Fruit fly (Drosophila melanogaster) whole organism, adult: Measurements from ENCODE around the gene CG43338.

Experiments used
- CG11617 ChIP-seq: fragments of 200-800 bp; sonication (Bioruptor generic); optimal IDR thresholded peaks from 2 replicates; lab custom pipeline; 2017; ENCODE audit warnings: mild to moderate bottlenecking, missing biosample characterization, missing genetic modification reagents, missing genetic modification characterization
- CG12768 ChIP-seq: fragments of 200-800 bp; sonication (Bioruptor generic); optimal IDR thresholded peaks from 2 replicates; lab custom pipeline; 2017; ENCODE audit warnings: missing biosample characterization, missing genetic modification characterization, mild to moderate bottlenecking, moderate library complexity, missing genetic modification reagents
- CG14711 ChIP-seq: fragments of 200-800 bp; sonication (Bioruptor generic); optimal IDR thresholded peaks from 2 replicates; lab custom pipeline; 2018; ENCODE audit warnings: missing biosample characterization, mild to moderate bottlenecking, missing genetic modification characterization, moderate library complexity
- CG1620 ChIP-seq: fragments of 200-800 bp; sonication (Bioruptor generic); optimal IDR thresholded peaks from 2 replicates; lab custom pipeline; 2016; ENCODE audit warnings: missing biosample characterization, missing genetic modification characterization
- CG33017 ChIP-seq: fragments of 200-800 bp; sonication (Bioruptor generic); optimal IDR thresholded peaks from 2 replicates; lab custom pipeline; 2018; ENCODE audit warnings: missing biosample characterization, mild to moderate bottlenecking, missing genetic modification characterization, moderate library complexity
- CG5204 ChIP-seq: fragments of 200-800 bp; sonication (Bioruptor generic); optimal IDR thresholded peaks from 2 replicates; lab custom pipeline; 2016; ENCODE audit warnings: missing biosample characterization, missing genetic modification characterization
- CG7045 ChIP-seq: fragments of 200-800 bp; sonication (Bioruptor generic); optimal IDR thresholded peaks from 2 replicates; lab custom pipeline; 2017; ENCODE audit warnings: missing biosample characterization, mild to moderate bottlenecking, missing genetic modification characterization
- CG7101 ChIP-seq: fragments of 200-800 bp; sonication (Bioruptor generic); optimal IDR thresholded peaks from 2 replicates; lab custom pipeline; 2018; ENCODE audit warnings: missing biosample characterization, mild to moderate bottlenecking, missing genetic modification characterization, moderate library complexity
- Clk ChIP-seq: fragments of 200-800 bp; sonication (Bioruptor generic); optimal IDR thresholded peaks from 2 replicates; lab custom pipeline; 2017; ENCODE audit warnings: missing biosample characterization, missing genetic modification characterization
- Crg-1 ChIP-seq: fragments of 200-800 bp; sonication (Bioruptor generic); optimal IDR thresholded peaks from 2 replicates; lab custom pipeline; 2016; ENCODE audit warnings: missing biosample characterization, missing genetic modification characterization
- Hr96 ChIP-seq: fragments of 200-800 bp; sonication (Bioruptor generic); optimal IDR thresholded peaks from 2 replicates; lab custom pipeline; 2016; ENCODE audit warnings: missing biosample characterization, missing genetic modification characterization
- Mnt ChIP-seq: fragments of 200-800 bp; sonication (Bioruptor generic); optimal IDR thresholded peaks from 2 replicates; lab custom pipeline; 2016; ENCODE audit warnings: missing biosample characterization, mild to moderate bottlenecking, missing genetic modification characterization
- bab1 ChIP-seq: fragments of 200-800 bp; sonication (Bioruptor generic); optimal IDR thresholded peaks from 3 replicates; lab custom pipeline; 2019; ENCODE audit warnings: missing biosample characterization, mild to moderate bottlenecking, missing genetic modification characterization, moderate library complexity
- cic ChIP-seq: fragments of 200-800 bp; sonication (Bioruptor generic); optimal IDR thresholded peaks from 2 replicates; lab custom pipeline; 2017; ENCODE audit warnings: missing biosample characterization, mild to moderate bottlenecking, missing genetic modification characterization, moderate library complexity
- cnc ChIP-seq, 2 experiments: fragments of >200 bp; optimal IDR thresholded peaks; 2 replicates each; lab custom pipeline; 2017
- kay ChIP-seq: fragments of 200-800 bp; sonication (Bioruptor generic); peaks from one replicate; lab custom pipeline; 2016; ENCODE audit warnings: missing biosample characterization, missing genetic modification characterization, borderline replicate concordance
- ovo ChIP-seq: fragments of 200-800 bp; sonication (Bioruptor generic); optimal IDR thresholded peaks from 2 replicates; lab custom pipeline; 2016; ENCODE audit warnings: missing biosample characterization, missing genetic modification characterization
- pad ChIP-seq: fragments of 200-800 bp; sonication (Bioruptor generic); optimal IDR thresholded peaks from 3 replicates; lab custom pipeline; 2017; ENCODE audit warnings: missing biosample characterization, missing genetic modification characterization, mild to moderate bottlenecking, moderate library complexity, missing genetic modification reagents
- tj ChIP-seq: fragments of 200-800 bp; sonication (Bioruptor generic); optimal IDR thresholded peaks from 3 replicates; lab custom pipeline; 2017; ENCODE audit warnings: missing biosample characterization, mild to moderate bottlenecking, missing genetic modification characterization, moderate library complexity
- toe ChIP-seq: fragments of 200-800 bp; sonication (Bioruptor generic); optimal IDR thresholded peaks from 2 replicates; lab custom pipeline; 2016; ENCODE audit warnings: missing biosample characterization, missing genetic modification characterization

Gene CG43338

DNA sequence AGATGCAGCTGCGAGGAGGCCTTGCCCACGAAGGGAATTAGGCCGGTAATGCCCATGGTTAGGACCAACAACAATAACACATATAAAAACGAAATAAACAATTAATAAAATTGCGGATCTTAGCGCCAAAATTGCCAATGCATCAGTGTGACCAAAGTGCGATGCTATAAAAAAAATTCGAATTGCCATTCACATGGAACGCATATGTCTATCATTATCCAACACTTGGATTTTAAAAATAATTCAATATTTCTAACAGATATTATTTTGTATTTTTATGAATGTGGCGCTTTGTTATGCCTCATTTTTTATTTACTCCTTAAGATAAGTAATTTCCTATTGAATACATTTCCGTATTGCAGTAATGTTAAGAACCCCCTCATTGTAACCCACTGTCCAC is 10.9 kb upstream of the CG43338 start, which contains the start of gene tos:
Gene tos, minus strand, starts transcription at position 173 of the 400 bp plus-strand sequence.
- TF ChIP-seq cnc (optimal IDR thresholded peaks at IDR 0.05; lab: Kevin White, UChicago) = no peak
- TF ChIP-seq Mnt = no peak
- no peak for TF ChIP-seq Hr96
- no peak for TF ChIP-seq CG11617 (GFP tag; lab: Kevin White, UChicago)
- TF ChIP-seq toe (GFP tag; lab: Kevin White, UChicago) = no peak
- no peak for TF ChIP-seq CG33017 (tag; lab: Kevin White, UChicago)
- no peak for TF ChIP-seq CG7045 (GFP tag; lab: Kevin White, UChicago)
- TF ChIP-seq ovo (GFP tag; lab: Kevin White, UChicago) = no peak
- no peak for TF ChIP-seq pad
- TF ChIP-seq CG5204 (GFP tag; lab: Kevin White, UChicago) = no peak
- TF ChIP-seq tj = no peak
- peak; percentile 24 for TF ChIP-seq kay
- TF ChIP-seq CG14711 = no peak
- peak; percentile 9 for TF ChIP-seq bab1 (GFP tag; lab: Kevin White, UChicago)
- peak; percentile 7 for TF ChIP-seq CG1620 (GFP tag; lab: Kevin White, UChicago)
- peak; percentile 12 for TF ChIP-seq Crg-1
- TF ChIP-seq CG12768 (GFP tag; lab: Kevin White, UChicago) = no peak
- TF ChIP-seq Clk (GFP tag; lab: Kevin White, UChicago) = no peak
- no peak for TF ChIP-seq cic (GFP tag; lab: Kevin White, UChicago)
- peak; percentile 33 for TF ChIP-seq CG7101 (tag; lab: Kevin White, UChicago)

DNA sequence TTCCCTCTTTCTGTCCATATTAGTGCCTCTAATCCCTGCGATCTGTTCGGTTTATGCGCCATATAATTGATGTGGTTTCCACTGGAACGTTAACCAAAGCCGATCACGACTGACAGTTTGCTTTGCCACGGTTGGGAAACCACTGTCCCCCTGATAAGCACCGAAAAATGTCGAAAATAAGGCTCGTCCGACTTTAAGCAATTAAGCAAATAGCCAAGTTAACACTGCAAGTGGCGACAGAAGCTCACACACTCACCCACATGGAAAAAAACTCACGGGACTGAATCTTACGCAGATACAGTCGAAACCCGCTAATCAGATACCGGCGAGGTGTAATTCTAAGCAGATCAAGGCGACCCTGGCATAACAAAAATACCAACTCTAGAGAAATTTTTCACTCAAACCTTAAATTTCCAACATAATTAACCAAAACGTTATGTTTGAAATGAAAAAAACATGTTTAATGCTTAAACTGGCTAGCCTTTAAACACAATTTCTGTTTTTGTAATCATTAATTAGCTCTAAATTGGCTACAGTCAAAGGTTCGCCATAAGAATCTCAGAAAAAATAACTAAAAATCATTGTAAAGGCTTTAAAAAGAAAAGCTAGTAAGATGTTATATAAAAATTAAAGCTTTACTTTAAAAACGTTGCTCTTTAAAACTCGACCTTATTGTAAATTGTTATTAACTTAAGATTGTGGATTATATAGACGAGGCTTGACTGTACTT is 7.0 kb upstream of the CG43338 start:
- TF ChIP-seq CG33017 (tag; lab: Kevin White, UChicago) (no peak), cic (GFP tag; lab: Kevin White, UChicago) (no peak), pad (no peak), kay (peak; percentile 4), Hr96 (no peak), ovo (GFP tag; lab: Kevin White, UChicago) (no peak), CG12768 (GFP tag; lab: Kevin White, UChicago) (peak; percentile 11), Mnt (peak; percentile 10), CG7045 (GFP tag; lab: Kevin White, UChicago) (peak; percentile 54), CG7101 (tag; lab: Kevin White, UChicago) (peak; percentile 17)

DNA sequence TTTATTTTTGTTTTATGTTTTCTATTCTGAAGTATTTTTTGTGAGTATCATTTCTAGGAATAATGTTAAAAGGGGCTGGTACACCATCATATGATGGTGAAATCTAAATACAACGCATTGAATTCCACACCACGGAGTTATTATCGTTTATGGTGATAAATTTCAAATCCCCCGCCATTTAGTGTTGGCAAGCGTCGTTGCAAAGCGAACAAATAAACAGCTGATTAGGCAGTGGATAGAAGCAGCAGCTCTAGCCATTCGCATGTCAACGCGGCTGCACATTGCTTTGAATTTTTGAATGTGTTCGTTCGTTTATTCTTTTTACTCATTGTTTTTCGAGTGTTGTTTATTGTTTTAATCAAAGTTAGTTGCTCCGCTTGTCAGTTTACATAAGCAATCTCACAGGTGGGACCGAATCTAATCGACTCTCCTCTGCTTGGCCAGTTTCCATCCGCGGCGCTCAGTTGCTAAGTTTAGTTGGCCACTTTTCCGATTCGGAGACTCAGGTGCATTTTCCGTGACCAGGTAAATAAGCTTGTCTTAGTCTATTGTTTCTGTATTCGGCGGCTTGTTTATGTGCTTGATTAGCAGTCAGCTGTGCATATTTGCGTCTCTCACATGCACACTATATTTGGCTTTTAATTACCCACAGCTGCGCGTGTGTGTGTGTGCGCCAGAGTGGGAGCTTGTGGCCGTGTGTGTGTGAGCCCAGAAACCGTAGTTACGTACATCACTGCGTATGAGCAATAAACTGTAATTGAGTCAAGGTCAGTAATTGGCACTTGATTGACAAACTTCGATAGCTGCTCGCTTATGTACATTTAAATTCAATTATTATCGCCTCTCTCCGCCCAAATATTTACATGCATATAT is 6.1 kb upstream of the CG43338 start, which contains the start of the genes Mst36Fa and CG31751:
Gene Mst36Fa, minus strand, starts transcription at position 51 of the 873 bp plus-strand sequence.
Gene CG31751, plus strand, starts transcription at position 274 of the 873 bp plus-strand sequence.
- TF ChIP-seq Mnt (peak; percentile 73), Clk (GFP tag; lab: Kevin White, UChicago) (peak; percentile 45), CG12768 (GFP tag; lab: Kevin White, UChicago) (peak; percentile 85), Hr96 (no peak), Crg-1 (peak; percentile 80), CG7045 (GFP tag; lab: Kevin White, UChicago) (peak; percentile 58), kay (no peak), CG7101 (tag; lab: Kevin White, UChicago) (peak; percentile 82), CG5204 (GFP tag; lab: Kevin White, UChicago) (no peak), cnc (optimal IDR thresholded peaks at IDR 0.05; lab: Kevin White, UChicago) (no peak), CG1620 (GFP tag; lab: Kevin White, UChicago) (peak; percentile 53), CG33017 (tag; lab: Kevin White, UChicago) (peak; percentile 72), CG11617 (GFP tag; lab: Kevin White, UChicago) (peak; percentile 80), tj (peak; percentile 42), ovo (GFP tag; lab: Kevin White, UChicago) (peak; percentile 3), toe (GFP tag; lab: Kevin White, UChicago) (peak; percentile 64), CG14711 (peak; percentile 42), pad (peak; percentile 70), bab1 (GFP tag; lab: Kevin White, UChicago) (peak; percentile 51), cic (GFP tag; lab: Kevin White, UChicago) (peak; percentile 95)

DNA sequence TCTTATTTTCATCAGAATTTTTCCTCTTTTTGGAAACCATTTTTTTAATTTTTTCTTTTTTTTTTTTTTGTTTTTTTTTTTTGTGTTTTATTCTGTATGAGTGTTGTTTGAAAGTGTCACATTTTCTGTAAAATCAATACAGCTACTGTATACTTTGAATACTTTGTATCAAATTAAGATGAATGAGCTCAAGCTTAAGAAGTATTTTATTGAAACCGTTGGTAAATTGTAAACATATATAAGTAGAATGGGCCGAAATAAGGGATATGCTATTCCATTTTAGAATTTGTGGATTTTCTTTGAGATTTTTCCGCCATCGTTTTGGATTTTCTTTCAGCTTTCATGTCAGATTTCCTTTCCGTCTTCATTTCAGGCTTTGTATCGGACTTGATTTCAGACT is 3.9 kb upstream of the CG43338 start, which contains the start of gene Mst36Fb:
Gene Mst36Fb, minus strand, starts transcription at position 101 of the 400 bp plus-strand sequence.
- TF ChIP-seq CG14711 (no peak), pad (no peak), ovo (GFP tag; lab: Kevin White, UChicago) (no peak), Crg-1 (no peak), CG5204 (GFP tag; lab: Kevin White, UChicago) (no peak), tj (no peak), Clk (GFP tag; lab: Kevin White, UChicago) (no peak), cic (GFP tag; lab: Kevin White, UChicago) (no peak), CG7101 (tag; lab: Kevin White, UChicago) (no peak)

DNA sequence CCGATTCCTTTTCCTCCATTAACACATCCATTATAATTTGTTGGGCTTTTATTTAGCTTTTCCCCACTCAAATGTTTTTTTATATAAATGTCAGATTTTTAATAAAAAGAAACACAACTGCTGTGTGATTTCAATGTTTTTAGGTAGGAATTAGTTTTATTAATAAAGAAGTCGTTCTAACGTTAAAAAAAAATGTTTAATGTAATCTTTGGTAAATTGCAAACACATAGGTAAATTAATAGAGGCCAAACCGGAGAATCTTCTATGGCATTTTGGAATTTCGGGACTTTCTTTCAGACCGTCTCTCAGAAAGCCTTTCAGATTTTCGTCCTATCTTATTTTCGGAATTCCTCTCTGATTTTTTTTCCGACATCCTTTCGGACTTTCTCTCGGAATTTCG is 2.1 kb upstream of the CG43338 start, which contains the start of gene CG43339:
Gene CG43339, minus strand, starts transcription at position 101 of the 400 bp plus-strand sequence.
- TF ChIP-seq CG1620 (GFP tag; lab: Kevin White, UChicago) (no peak), cnc (optimal IDR thresholded peaks at IDR 0.05; lab: Kevin White, UChicago) (no peak), CG33017 (tag; lab: Kevin White, UChicago) (no peak), pad (no peak), kay (no peak), toe (GFP tag; lab: Kevin White, UChicago) (no peak), Crg-1 (no peak), CG12768 (GFP tag; lab: Kevin White, UChicago) (no peak), CG5204 (GFP tag; lab: Kevin White, UChicago) (no peak), CG14711 (no peak), CG7045 (GFP tag; lab: Kevin White, UChicago) (no peak), Hr96 (no peak), ovo (GFP tag; lab: Kevin White, UChicago) (no peak), Mnt (no peak), cic (GFP tag; lab: Kevin White, UChicago) (no peak), Clk (GFP tag; lab: Kevin White, UChicago) (no peak), tj (no peak), CG11617 (GFP tag; lab: Kevin White, UChicago) (no peak), bab1 (GFP tag; lab: Kevin White, UChicago) (no peak)
